Worm (Caenorhabditis elegans) whole organism, young adult: ENCODE data around the gene srw-43.
"Not testable (repeated sequence)": the region's sequence is repeated elsewhere in the genome, so short reads cannot be mapped to it uniquely, and the experiment has no call there.

Experiments used
- D2030.7 ChIP-seq: fragments of 200-800 bp; sonication (Bioruptor generic); IDR thresholded peaks from 2 replicates; pipeline ENCODE4 v1.3.6; 2022; ENCODE audit warnings: missing genetic modification reagents, missing genetic modification characterization, missing compliant biosample characterization
- F10E7.11 ChIP-seq: sonication (generic microtip); optimal IDR thresholded peaks from 2 replicates; lab custom pipeline; 2017; ENCODE audit warnings: mild to moderate bottlenecking, missing genetic modification characterization, moderate library complexity, missing compliant biosample characterization
- F22D6.2 ChIP-seq: sonication (generic microtip); optimal IDR thresholded peaks from 2 replicates; lab custom pipeline; 2016; ENCODE audit warnings: mild to moderate bottlenecking, missing genetic modification characterization, missing compliant biosample characterization
- F52B5.7 ChIP-seq: sonication (generic microtip); optimal IDR thresholded peaks from 2 replicates; lab custom pipeline; 2016; ENCODE audit warnings: mild to moderate bottlenecking, missing genetic modification characterization, missing compliant biosample characterization
- T26A5.8 ChIP-seq: sonication (generic microtip); optimal IDR thresholded peaks from 2 replicates; lab custom pipeline; 2016; ENCODE audit warnings: missing genetic modification characterization, missing compliant biosample characterization
- Y53G8AR.9 ChIP-seq: fragments of 200-800 bp; sonication (Bioruptor generic); conservative IDR thresholded peaks from 2 replicates; pipeline ENCODE4 v1.3.6; 2022; ENCODE audit warnings: missing genetic modification reagents, missing genetic modification characterization, missing compliant biosample characterization
- Y95B8A.8 ChIP-seq: fragments of 200-800 bp; sonication (Bioruptor generic); IDR thresholded peaks from 2 replicates; pipeline ENCODE4 v1.3.6; 2022; ENCODE audit warnings: missing genetic modification reagents, missing genetic modification characterization, missing compliant biosample characterization
- ZK185.1 ChIP-seq: sonication (generic microtip); optimal IDR thresholded peaks from 2 replicates; lab custom pipeline; 2016; ENCODE audit warnings: mild to moderate bottlenecking, missing genetic modification characterization, missing compliant biosample characterization; ENCODE audit not compliant: poor library complexity, severe bottlenecking
- atf-7 ChIP-seq: sonication (generic microtip); optimal IDR thresholded peaks from 2 replicates; lab custom pipeline; 2017; ENCODE audit warnings: mild to moderate bottlenecking, missing genetic modification characterization, missing compliant biosample characterization
- attf-6 ChIP-seq: fragments of 200-800 bp; sonication (Bioruptor generic); IDR thresholded peaks from 2 replicates; pipeline ENCODE4 v1.3.6; 2022; ENCODE audit warnings: missing genetic modification reagents, missing genetic modification characterization, missing compliant biosample characterization
- egrh-3 ChIP-seq: fragments of 200-800 bp; sonication (Bioruptor generic); IDR thresholded peaks from 2 replicates; pipeline ENCODE4 v1.3.6; 2022; ENCODE audit warnings: missing genetic modification reagents, missing genetic modification characterization, missing compliant biosample characterization
- ekl-4 ChIP-seq: fragments of 200-800 bp; sonication (Bioruptor generic); IDR thresholded peaks from 2 replicates; pipeline ENCODE4 v1.3.6; 2022; ENCODE audit warnings: missing genetic modification reagents, missing genetic modification characterization, missing compliant biosample characterization
- fkh-3 ChIP-seq: sonication (generic microtip); optimal IDR thresholded peaks from 2 replicates; lab custom pipeline; 2016; ENCODE audit warnings: mild to moderate bottlenecking, missing genetic modification characterization, missing compliant biosample characterization
- hlh-26 ChIP-seq: fragments of 200-800 bp; sonication (Bioruptor generic); conservative IDR thresholded peaks from 2 replicates; pipeline ENCODE4 v1.3.6; 2022; ENCODE audit warnings: missing genetic modification reagents, missing genetic modification characterization, missing compliant biosample characterization
- let-526 ChIP-seq: fragments of 200-800 bp; sonication (Bioruptor generic); IDR thresholded peaks from 2 replicates; pipeline ENCODE4 v1.3.6; 2022; ENCODE audit warnings: missing genetic modification reagents, missing genetic modification characterization, missing compliant biosample characterization
- let-607 ChIP-seq, 2 experiments: fragments of 200-800 bp in 1 of 2; sonication (Bioruptor generic) in 1 of 2; sonication (generic microtip) in 1 of 2; optimal IDR thresholded peaks; 2 replicates each; lab custom pipeline; 2016 to 2018; ENCODE audit warnings: mild to moderate bottlenecking in 2 of 2, missing compliant biosample characterization in 2 of 2, missing genetic modification characterization in 2 of 2, moderate library complexity in 2 of 2, missing genotype in 1 of 2
- lin-40 ChIP-seq: sonication (generic microtip); optimal IDR thresholded peaks from 2 replicates; lab custom pipeline; 2016; ENCODE audit warnings: missing genetic modification characterization, mild to moderate bottlenecking, missing compliant biosample characterization, missing genotype, missing genetic modification reagents
- madf-10 ChIP-seq: sonication (generic microtip); optimal IDR thresholded peaks from 2 replicates; lab custom pipeline; 2016; ENCODE audit warnings: mild to moderate bottlenecking, missing genetic modification characterization, missing compliant biosample characterization
- madf-8 ChIP-seq: fragments of 200-800 bp; sonication (Bioruptor generic); conservative IDR thresholded peaks from 2 replicates; pipeline ENCODE4 v1.3.6; 2022; ENCODE audit warnings: missing genetic modification reagents, missing genetic modification characterization, missing compliant biosample characterization
- mel-28 ChIP-seq: sonication (generic microtip); optimal IDR thresholded peaks from 2 replicates; lab custom pipeline; 2016; ENCODE audit warnings: borderline replicate concordance, mild to moderate bottlenecking, missing genetic modification characterization, missing compliant biosample characterization
- nfya-1 ChIP-seq: sonication (generic microtip); optimal IDR thresholded peaks from 2 replicates; lab custom pipeline; 2017; ENCODE audit warnings: antibody characterized with exemption, missing compliant biosample characterization, missing genetic modification characterization, borderline replicate concordance; ENCODE audit not compliant: insufficient read depth
- nhr-120 ChIP-seq: fragments of 200-800 bp; sonication (Bioruptor generic); IDR thresholded peaks from 2 replicates; pipeline ENCODE4 v1.3.6; 2022; ENCODE audit warnings: missing genetic modification characterization, missing compliant biosample characterization
- nhr-80 ChIP-seq: sonication (generic microtip); optimal IDR thresholded peaks from 2 replicates; lab custom pipeline; 2016; ENCODE audit warnings: missing genetic modification characterization, missing compliant biosample characterization
- nhr-90 ChIP-seq: sonication (generic microtip); optimal IDR thresholded peaks from 2 replicates; lab custom pipeline; 2016; ENCODE audit warnings: missing genotype, mild to moderate bottlenecking, missing genetic modification characterization, missing compliant biosample characterization
- rec-8 ChIP-seq, 2 experiments: sonication (generic microtip); optimal IDR thresholded peaks; 2 replicates each; lab custom pipeline; 2016; ENCODE audit warnings: mild to moderate bottlenecking in 2 of 2, missing genetic modification characterization in 2 of 2, missing genetic modification reagents in 2 of 2, missing genotype in 2 of 2, missing biosample characterization in 1 of 2, missing compliant biosample characterization in 1 of 2, moderate library complexity in 1 of 2
- repo-1 ChIP-seq: sonication (generic microtip); optimal IDR thresholded peaks from 2 replicates; lab custom pipeline; 2017; ENCODE audit warnings: mild to moderate bottlenecking, missing genetic modification characterization, missing compliant biosample characterization
- sdz-38 ChIP-seq: sonication (generic microtip); optimal IDR thresholded peaks from 2 replicates; lab custom pipeline; 2016; ENCODE audit warnings: missing genotype, missing genetic modification characterization, missing compliant biosample characterization
- snpc-1.1 ChIP-seq: sonication (generic microtip); optimal IDR thresholded peaks from 2 replicates; lab custom pipeline; 2017; ENCODE audit warnings: missing genetic modification characterization, mild to moderate bottlenecking, missing compliant biosample characterization, antibody characterized with exemption, moderate library complexity, missing genotype, missing genetic modification reagents; ENCODE audit not compliant: insufficient read depth
- snpc-1.3 ChIP-seq: sonication (generic microtip); optimal IDR thresholded peaks from 2 replicates; lab custom pipeline; 2017; ENCODE audit warnings: missing genetic modification characterization, mild to moderate bottlenecking, missing compliant biosample characterization, antibody characterized with exemption, moderate library complexity, missing genotype, missing genetic modification reagents; ENCODE audit not compliant: insufficient read depth
- snpc-3.4 ChIP-seq: sonication (generic microtip); optimal IDR thresholded peaks from 2 replicates; lab custom pipeline; 2017; ENCODE audit warnings: missing genetic modification characterization, mild to moderate bottlenecking, missing compliant biosample characterization, antibody characterized with exemption, moderate library complexity, missing genotype, missing genetic modification reagents
- sptf-2 ChIP-seq: fragments of 200-800 bp; sonication (Bioruptor generic); optimal IDR thresholded peaks from 2 replicates; lab custom pipeline; 2018; ENCODE audit warnings: mild to moderate bottlenecking, missing genetic modification characterization, missing compliant biosample characterization
- tbp1 ChIP-seq: fragments of 200-800 bp; sonication (Bioruptor generic); optimal IDR thresholded peaks from 2 replicates; lab custom pipeline; 2018; ENCODE audit warnings: mild to moderate bottlenecking, missing genetic modification characterization, missing compliant biosample characterization
- tlf-1 ChIP-seq: fragments of 200-800 bp; sonication (Bioruptor generic); optimal IDR thresholded peaks from 2 replicates; lab custom pipeline; 2018; ENCODE audit warnings: mild to moderate bottlenecking, missing genetic modification characterization, missing compliant biosample characterization
- xnd-1 ChIP-seq: sonication (generic microtip); optimal IDR thresholded peaks from 2 replicates; lab custom pipeline; 2016; ENCODE audit warnings: missing genotype, missing genetic modification reagents, missing genetic modification characterization, missing compliant biosample characterization
- ztf-22 ChIP-seq: fragments of 200-800 bp; sonication (Bioruptor generic); optimal IDR thresholded peaks from 2 replicates; lab custom pipeline; 2018; ENCODE audit warnings: mild to moderate bottlenecking, missing genetic modification characterization, moderate library complexity, missing compliant biosample characterization

Gene srw-43

ce11 chrV:16654242-16654641 is 31.6 kb upstream of the srw-43 start, which contains the start of gene W06G6.15:
TSS of gene W06G6.15 (plus strand) at chrV:16654542.
- TF ChIP-seq T26A5.8 (tag; lab: Kevin White, UChicago); let-526 (GFP tag; lab: Robert Waterston, UW); snpc-3.4 (tag; lab: Kevin White, UChicago): not testable (repeated sequence)

ce11 chrV:16660816-16661215 is 25.0 kb upstream of the srw-43 start, which contains the start of gene Y70C5B.2:
TSS of gene Y70C5B.2 (minus strand) at chrV:16660916.
- TF ChIP-seq F52B5.7; Y53G8AR.9 (GFP tag; lab: Robert Waterston, UW); D2030.7 (GFP tag; lab: Robert Waterston, UW): not testable (repeated sequence)

- TF ChIP-seq nfya-1: no peak
- no peak for TF ChIP-seq snpc-1.3 (tag; lab: Kevin White, UChicago)
- no peak for TF ChIP-seq F52B5.7
- TF ChIP-seq egrh-3 (GFP tag; lab: Robert Waterston, UW): no peak
- TF ChIP-seq lin-40 (tag; lab: Kevin White, UChicago): no peak
- no peak for TF ChIP-seq attf-6 (GFP tag; lab: Robert Waterston, UW)
- TF ChIP-seq ZK185.1 (tag; lab: Kevin White, UChicago): no peak
- no peak for TF ChIP-seq ztf-22 (GFP tag; lab: Kevin White, UChicago)
These were observed 19.2 kb upstream of the srw-43 start, which contains the start of gene F14F8.14 for ce11 chrV:16666647-16667046. TSS of gene F14F8.14 (minus strand) at chrV:16666747.

ce11 chrV:16668473-16668872 is 17.4 kb upstream of the srw-43 start, which contains the start of gene F14F8.9:
TSS of gene F14F8.9 (minus strand) at chrV:16668573.
- no peak for TF ChIP-seq xnd-1 (tag; lab: Kevin White, UChicago)
- TF ChIP-seq repo-1 (tag; lab: Kevin White, UChicago): no peak
- TF ChIP-seq ekl-4 (GFP tag; lab: Robert Waterston, UW): no peak
- TF ChIP-seq nhr-120 (GFP tag; lab: Robert Waterston, UW): no peak
- TF ChIP-seq, all 124 proteins: peak for 0

ce11 chrV:16671190-16671589 is 14.6 kb upstream of the srw-43 start, which contains the start of gene str-61:
TSS of gene str-61 (minus strand) at chrV:16671290.
- TF ChIP-seq rec-8 (tag; optimal IDR thresholded peaks at IDR 0.05; lab: Kevin White, UChicago): no peak
- TF ChIP-seq hlh-26: no peak
- no peak for TF ChIP-seq snpc-1.1 (tag; lab: Kevin White, UChicago)
- no peak for TF ChIP-seq madf-10 (tag; lab: Kevin White, UChicago)
- no peak for TF ChIP-seq snpc-3.4 (tag; lab: Kevin White, UChicago)
- no peak for TF ChIP-seq atf-7 (tag; lab: Kevin White, UChicago)
- no peak for TF ChIP-seq nhr-80 (tag; lab: Kevin White, UChicago)
- TF ChIP-seq ztf-22 (GFP tag; lab: Kevin White, UChicago): no peak
- TF ChIP-seq mel-28 (tag; lab: Kevin White, UChicago): no peak
- no peak for TF ChIP-seq nhr-90 (tag; lab: Kevin White, UChicago)
- TF ChIP-seq fkh-3: no peak

ce11 chrV:16672198-16672597 is 13.6 kb upstream of the srw-43 start, which contains the start of gene F14F8.8:
TSS of gene F14F8.8 (minus strand) at chrV:16672298.
- TF ChIP-seq Y95B8A.8 (GFP tag; lab: Robert Waterston, UW) (no peak), tbp1 (GFP tag; lab: Kevin White, UChicago) (no peak), F22D6.2 (tag; lab: Kevin White, UChicago) (no peak), madf-8 (GFP tag; lab: Robert Waterston, UW) (no peak), sptf-2 (GFP tag; lab: Kevin White, UChicago) (no peak), tlf-1 (GFP tag; lab: Kevin White, UChicago) (no peak), let-607 (tag; optimal IDR thresholded peaks at IDR 0.05; lab: Kevin White, UChicago) (no peak), sdz-38 (no peak), F10E7.11 (tag; lab: Kevin White, UChicago) (no peak)
